Fruit fly (Drosophila melanogaster): ENCODE results near the gene CG10657.

Gene CG10657

DNA sequence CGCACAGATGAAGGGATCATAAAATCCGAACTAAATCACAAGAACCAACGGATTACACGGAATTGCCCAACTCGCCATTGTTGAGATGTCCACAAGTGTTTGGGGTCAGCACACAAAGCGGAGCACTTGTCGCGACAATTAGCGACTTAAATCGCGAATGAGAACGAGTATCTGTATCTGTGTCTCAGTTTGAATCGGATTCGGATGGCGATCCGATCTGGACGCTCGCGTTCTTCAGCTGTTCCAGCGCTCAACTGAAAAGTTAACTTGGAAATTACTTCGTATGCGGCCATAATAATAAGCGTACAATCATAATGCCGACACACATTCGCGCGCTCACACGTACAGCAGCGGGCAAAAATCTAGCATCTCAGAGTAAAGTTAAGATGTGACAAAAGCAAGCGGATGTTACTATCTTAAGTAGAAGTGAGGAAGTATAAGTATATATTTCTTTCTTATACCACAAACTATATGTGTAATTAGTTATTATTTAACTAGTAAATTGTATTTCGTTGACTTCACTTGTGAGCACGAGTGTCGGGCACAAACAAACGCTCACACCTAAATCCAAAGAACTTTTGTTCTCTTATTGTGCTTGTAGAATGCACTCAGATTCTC is 6.5 kb downstream of the CG10657 start, which contains the start of gene CG10660 (continued):
- TF ChIP-seq CG2712 (tag; optimal IDR thresholded peaks at IDR 0.05), result peak; percentile 91
- peak; percentile 66 for TF ChIP-seq kah (GFP tag; optimal IDR thresholded peaks at IDR 0.05)
- no peak for TF ChIP-seq h (optimal IDR thresholded peaks at IDR 0.05)
- peak; percentile 56 for TF ChIP-seq Antp (GFP tag; optimal IDR thresholded peaks at IDR 0.05)
- TF ChIP-seq CG12299 (tag; optimal IDR thresholded peaks at IDR 0.05), result peak; percentile 80
- peak; percentile 82 for TF ChIP-seq HHEX (GFP tag; optimal IDR thresholded peaks at IDR 0.05)
- TF ChIP-seq hb (GFP tag; IDR thresholded peaks at IDR 0.05; ENCODE audit: partially characterized antibody), result no peak
- peak; percentile 50 for TF ChIP-seq fu2 (GFP tag; optimal IDR thresholded peaks at IDR 0.05)
- TF ChIP-seq CG1024 (GFP tag; IDR thresholded peaks at IDR 0.05), result peak; percentile 86
- no peak for TF ChIP-seq CG7963 (GFP tag; IDR thresholded peaks at IDR 0.05; ENCODE audit: partially characterized antibody)
- TF ChIP-seq peb (GFP tag; IDR thresholded peaks at IDR 0.05), result peak; percentile 75
- 0 out of 2 replicates have a peak, but pooled peaks have one; percentile 18 for TF ChIP-seq CG43689 (GFP tag; IDR thresholded peaks at IDR 0.05)
- TF ChIP-seq CG15479 (GFP tag; optimal IDR thresholded peaks at IDR 0.05), result no peak
- peak; percentile 41 for TF ChIP-seq her (GFP tag; optimal IDR thresholded peaks at IDR 0.05)
- TF ChIP-seq CG17328 (GFP tag; IDR thresholded peaks at IDR 0.05), result peak; percentile 93
- peak; percentile 67 for TF ChIP-seq zen (tag; optimal IDR thresholded peaks at IDR 0.05)
- TF ChIP-seq HmgZ (tag; optimal IDR thresholded peaks at IDR 0.05), result peak; percentile 86
- peak; percentile 84 for TF ChIP-seq Sox100B (GFP tag; optimal IDR thresholded peaks at IDR 0.05)
- TF ChIP-seq CG4282 (GFP tag; optimal IDR thresholded peaks at IDR 0.05), result no peak
- no peak; the same call in 1 of the 2 replicates for TF ChIP-seq Gsc (GFP tag; IDR thresholded peaks at IDR 0.05)
- peak; percentile 87 for TF ChIP-seq nau (GFP tag; optimal IDR thresholded peaks at IDR 0.05)
- peak; percentile 82 for TF ChIP-seq CG14441 (GFP tag; IDR thresholded peaks at IDR 0.05)
- TF ChIP-seq tgo (GFP tag; IDR thresholded peaks at IDR 0.05), result peak; percentile 80
- peak; percentile 80 for TF ChIP-seq CG11247 (GFP tag; IDR thresholded peaks at IDR 0.05)
- peak; percentile 91 for TF ChIP-seq zfh1 (GFP tag; IDR thresholded peaks at IDR 0.05)
- TF ChIP-seq Scr (GFP tag; IDR thresholded peaks at IDR 0.05; ENCODE audit: partially characterized antibody), result no peak
- no peak for TF ChIP-seq slou (GFP tag; optimal IDR thresholded peaks at IDR 0.05)
- peak; percentile 94 for TF ChIP-seq unpg (GFP tag; optimal IDR thresholded peaks at IDR 0.05)
- peak; percentile 90 for TF ChIP-seq stc (GFP tag; IDR thresholded peaks at IDR 0.05)
- TF ChIP-seq dati (GFP tag; IDR thresholded peaks at IDR 0.05), result peak; percentile 50; the same call in 1 of the 2 replicates
- peak; percentile 74 for TF ChIP-seq sob (GFP tag; IDR thresholded peaks at IDR 0.05)
- TF ChIP-seq psq (GFP tag; optimal IDR thresholded peaks at IDR 0.05), result peak; percentile 65
- TF ChIP-seq Poxn (GFP tag; IDR thresholded peaks at IDR 0.05), result no peak
- TF ChIP-seq HLH3B (GFP tag; IDR thresholded peaks at IDR 0.05), result peak; percentile 92
- TF ChIP-seq C15 (GFP tag; IDR thresholded peaks at IDR 0.05), result no peak
- TF ChIP-seq Elba2 (GFP tag; optimal IDR thresholded peaks at IDR 0.05), result no peak
- TF ChIP-seq Awh (GFP tag; IDR thresholded peaks at IDR 0.05), result peak; percentile 81
- TF ChIP-seq CG32532 (GFP tag; IDR thresholded peaks at IDR 0.05), result peak; percentile 79; the same call in 1 of the 2 replicates
- peak; percentile 81 for TF ChIP-seq E2f1 (GFP tag; IDR thresholded peaks at IDR 0.05)
- TF ChIP-seq stwl (tag; optimal IDR thresholded peaks at IDR 0.05), result no peak
- no peak for TF ChIP-seq HmgD (GFP tag; optimal IDR thresholded peaks at IDR 0.05)
- TF ChIP-seq CG30431 (GFP tag; optimal IDR thresholded peaks at IDR 0.05), result peak; percentile 73
- TF ChIP-seq danr (GFP tag; IDR thresholded peaks at IDR 0.05), result peak; percentile 62; the same call in 1 of the 2 replicates
- peak; percentile 1 for TF ChIP-seq Hmx (GFP tag; optimal IDR thresholded peaks at IDR 0.05)
- TF ChIP-seq slbo (GFP tag; IDR thresholded peaks at IDR 0.05), result peak; percentile 85
- peak; percentile 87 for TF ChIP-seq Hr3 (GFP tag; optimal IDR thresholded peaks at IDR 0.05)
- TF ChIP-seq CG8388 (GFP tag; optimal IDR thresholded peaks at IDR 0.05), result peak; percentile 91
- peak; percentile 23; the same call in 1 of the 2 replicates for TF ChIP-seq klu (GFP tag; IDR thresholded peaks at IDR 0.05)
- TF ChIP-seq CG4854 (GFP tag; optimal IDR thresholded peaks at IDR 0.05), result peak; percentile 77
- TF ChIP-seq mld (GFP tag; IDR thresholded peaks at IDR 0.05; ENCODE audit: partially characterized antibody), result no peak
- peak in 1 of 2 experiments; percentile 87 for TF ChIP-seq Eip74EF (GFP tag; optimal IDR thresholded peaks at IDR 0.05)

Data from whole organism, embryonic.